Fruit fly (Drosophila melanogaster) whole organism: ENCODE results near the gene nod.

Experiments
- CG8478 ChIP-seq: fragments of >200 bp; optimal IDR thresholded peaks from 2 replicates; lab custom pipeline; 2018; ENCODE audit warnings: inconsistent platforms
- Dll ChIP-seq: fragments of >200 bp; optimal IDR thresholded peaks from 2 replicates; lab custom pipeline; 2017
- EcR ChIP-seq, 2 experiments: fragments of >200 bp; optimal IDR thresholded peaks; 2 replicates each; lab custom pipeline; 2017; ENCODE audit warnings: missing biosample characterization in 2 of 2, missing genetic modification characterization in 2 of 2, missing genetic modification reagents in 2 of 2
- pan ChIP-seq: fragments of >200 bp; optimal IDR thresholded peaks from 2 replicates; lab custom pipeline; 2017
- psq ChIP-seq: fragments of >200 bp; optimal IDR thresholded peaks from 2 replicates; lab custom pipeline; 2017
- usp ChIP-seq: fragments of >200 bp; optimal IDR thresholded peaks from 2 replicates; lab custom pipeline; 2017; ENCODE audit warnings: missing biosample characterization, missing genetic modification characterization, mixed read lengths

DNA sequence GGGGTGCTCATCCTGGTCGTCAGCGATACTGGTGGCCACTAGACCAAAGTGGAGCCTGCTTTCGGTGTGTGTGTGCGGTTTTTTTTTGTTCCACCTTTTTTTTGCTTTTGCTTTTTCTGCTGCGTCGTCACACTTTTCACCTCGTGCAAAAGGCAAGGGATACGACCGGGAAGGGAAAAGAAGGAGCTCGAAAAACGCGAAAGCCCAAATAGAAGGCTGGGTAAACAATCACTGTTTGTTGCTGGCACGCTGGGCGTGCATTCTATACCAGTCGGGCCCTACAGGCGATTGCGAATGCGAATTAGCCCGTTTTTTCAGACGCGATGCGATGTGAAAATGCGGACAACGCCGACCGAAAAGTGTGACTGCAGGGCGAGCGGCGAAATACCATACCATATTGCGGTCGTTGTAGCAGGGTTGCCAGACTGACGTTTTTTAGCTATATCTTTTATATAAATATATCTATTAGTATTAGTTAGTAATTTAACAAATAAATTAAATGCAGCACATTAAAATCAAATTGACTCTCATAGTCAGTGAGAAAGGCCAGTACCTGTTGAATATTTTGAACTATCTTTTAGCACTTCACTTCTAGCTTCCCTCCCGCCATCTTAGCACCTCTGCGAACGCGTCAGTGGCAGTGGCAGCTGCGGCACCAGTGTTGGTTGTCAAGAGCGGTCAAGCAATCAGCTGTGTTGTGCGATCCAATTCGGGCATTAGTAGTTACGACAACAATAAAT, 10.4 kb upstream of the nod start, which contains the start of the genes Polr2A and CG11699:
- TF ChIP-seq CG8478 (no peak), pan (lab: Kevin White, UChicago) (no peak), psq (lab: Kevin White, UChicago) (no peak), usp (GFP tag; lab: Kevin White, UChicago) (no peak), Dll (no peak), EcR (GFP tag; optimal IDR thresholded peaks at IDR 0.05; lab: Kevin White, UChicago) (no peak)
